Worm (Caenorhabditis elegans): ENCODE data around the gene mdt-10.

mdt-10 gene

DNA sequence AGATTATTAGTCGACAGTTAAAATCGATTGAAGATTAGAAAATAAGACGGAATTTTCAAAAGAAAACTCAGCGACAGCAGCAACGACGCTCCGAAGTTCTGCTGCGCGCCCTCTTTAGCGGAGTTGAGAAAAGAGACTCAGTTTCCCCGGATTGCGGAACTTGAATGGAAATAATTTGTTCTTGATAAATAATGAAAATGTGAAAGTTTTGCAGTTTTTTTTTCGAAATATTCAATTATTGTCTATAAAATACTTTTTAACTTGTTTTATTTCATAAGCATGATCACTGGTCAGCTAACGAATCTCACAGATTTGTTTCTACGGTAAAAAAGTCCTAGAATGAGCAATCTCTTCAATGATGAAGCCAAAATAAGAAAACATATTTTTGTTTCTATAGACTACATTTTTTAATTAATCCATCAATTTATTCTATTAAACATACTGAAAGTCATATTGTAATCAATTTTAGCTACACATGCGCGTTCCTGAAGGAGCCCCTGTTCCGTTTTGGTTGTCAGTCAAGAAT lies 2.7 kb upstream of the mdt-10 start, which contains the start of the genes cec-3 and T09A5.15 (continued):
- TF ChIP-seq dve-1 (tag; optimal IDR thresholded peaks at IDR 0.05) = no peak
- TF ChIP-seq odd-2 (tag; optimal IDR thresholded peaks at IDR 0.05) = no peak
- no peak for TF ChIP-seq mec-3 (tag; optimal IDR thresholded peaks at IDR 0.05; ENCODE audit: borderline replicate concordance)
- TF ChIP-seq sox-2 (GFP tag; IDR thresholded peaks at IDR 0.05) = no peak
- no peak for TF ChIP-seq C38D4.7 (GFP tag; optimal IDR thresholded peaks at IDR 0.05)
- TF ChIP-seq F13H6.1 (tag; optimal IDR thresholded peaks at IDR 0.05) = peak; percentile 27
- TF ChIP-seq C08G9.2 (tag; optimal IDR thresholded peaks at IDR 0.05) = peak; percentile 69
- TF ChIP-seq unc-86 (tag; optimal IDR thresholded peaks at IDR 0.05) = no peak
- TF ChIP-seq ceh-9 (tag; optimal IDR thresholded peaks at IDR 0.05) = no peak
- no peak for TF ChIP-seq hlh-30 (tag; optimal IDR thresholded peaks at IDR 0.05; ENCODE audit: insufficient read depth)
- no peak for TF ChIP-seq K09A11.1 (tag; optimal IDR thresholded peaks at IDR 0.05; ENCODE audit: insufficient read depth)
- TF ChIP-seq ceh-24 (tag; optimal IDR thresholded peaks at IDR 0.05) = no peak
- TF ChIP-seq unc-42 (tag; optimal IDR thresholded peaks at IDR 0.05) = peak; percentile 41
- peak; percentile 38 for TF ChIP-seq ceh-14 (tag; optimal IDR thresholded peaks at IDR 0.05)
- TF ChIP-seq ceh-2 (tag; optimal IDR thresholded peaks at IDR 0.05) = peak; percentile 65

DNA sequence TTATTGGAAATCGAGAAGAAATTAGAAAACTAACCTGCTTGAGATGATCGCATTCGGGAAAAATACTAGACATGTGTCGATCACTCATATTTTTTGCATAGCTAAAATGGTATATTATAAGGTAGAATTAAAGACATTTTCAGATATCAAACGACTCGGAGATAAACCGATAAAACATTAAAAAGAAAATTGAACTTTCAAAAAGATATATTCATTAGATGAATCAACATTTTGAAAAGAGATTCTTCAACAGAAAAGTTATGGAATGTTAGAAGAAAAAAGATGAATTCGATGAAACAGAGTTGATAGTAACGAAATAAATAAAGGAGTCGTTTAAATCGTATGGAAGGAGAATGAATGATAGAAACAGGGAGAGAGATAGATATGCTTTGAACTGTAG lies 777 bp upstream of the mdt-10 start, which contains the start of gene mdmh-35:
mdmh-35 (minus strand) TSS at position 101 of the 400 bp plus-strand sequence.
- no peak for TF ChIP-seq odd-2 (tag; optimal IDR thresholded peaks at IDR 0.05)
- TF ChIP-seq ztf-16 (tag; optimal IDR thresholded peaks at IDR 0.05) = no peak
- no peak for TF ChIP-seq elt-2 (tag; optimal IDR thresholded peaks at IDR 0.05)
- TF ChIP-seq sdc-2 (tag; optimal IDR thresholded peaks at IDR 0.05) = no peak
- no peak for TF ChIP-seq nfya-1 (tag; optimal IDR thresholded peaks at IDR 0.05)
- TF ChIP-seq fkh-6 (tag; optimal IDR thresholded peaks at IDR 0.05) = no peak
- TF ChIP-seq pha-2 (tag; optimal IDR thresholded peaks at IDR 0.05) = no peak

DNA sequence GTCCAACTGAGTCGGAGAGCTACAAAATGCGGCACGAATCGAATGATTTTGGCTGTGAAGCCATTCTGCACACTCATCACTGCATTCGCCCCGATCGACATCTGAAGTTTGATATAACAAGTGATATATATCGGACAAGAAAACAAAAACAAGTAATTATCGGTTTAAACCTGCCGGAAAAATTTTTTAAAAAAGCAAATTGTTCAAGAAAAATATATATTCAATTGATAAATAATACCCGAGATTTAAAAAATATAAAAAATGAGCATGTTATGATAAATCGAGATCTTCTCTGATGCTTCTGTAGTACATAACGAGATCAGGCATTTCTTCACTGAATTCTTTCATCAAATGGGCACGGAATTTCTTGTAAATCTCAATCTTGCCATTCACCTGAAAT lies 1.2 kb downstream of the mdt-10 start, which contains the start of gene T09A5.5:
T09A5.5 (minus strand) TSS at position 101 of the 400 bp plus-strand sequence.
- TF ChIP-seq elt-4 (tag; optimal IDR thresholded peaks at IDR 0.05) (no peak), zip-5 (tag; optimal IDR thresholded peaks at IDR 0.05) (no peak), ref-2 (tag; optimal IDR thresholded peaks at IDR 0.05) (no peak), npax-4 (tag; optimal IDR thresholded peaks at IDR 0.05) (no peak), pax-1 (tag; optimal IDR thresholded peaks at IDR 0.05) (no peak), ceh-18 (tag; optimal IDR thresholded peaks at IDR 0.05) (no peak), K02D7.2 (tag; optimal IDR thresholded peaks at IDR 0.05) (no peak), hlh-8 (tag; optimal IDR thresholded peaks at IDR 0.05) (no peak), tbx-2 (tag; optimal IDR thresholded peaks at IDR 0.05) (no peak), dve-1 (tag; optimal IDR thresholded peaks at IDR 0.05) (no peak)

DNA sequence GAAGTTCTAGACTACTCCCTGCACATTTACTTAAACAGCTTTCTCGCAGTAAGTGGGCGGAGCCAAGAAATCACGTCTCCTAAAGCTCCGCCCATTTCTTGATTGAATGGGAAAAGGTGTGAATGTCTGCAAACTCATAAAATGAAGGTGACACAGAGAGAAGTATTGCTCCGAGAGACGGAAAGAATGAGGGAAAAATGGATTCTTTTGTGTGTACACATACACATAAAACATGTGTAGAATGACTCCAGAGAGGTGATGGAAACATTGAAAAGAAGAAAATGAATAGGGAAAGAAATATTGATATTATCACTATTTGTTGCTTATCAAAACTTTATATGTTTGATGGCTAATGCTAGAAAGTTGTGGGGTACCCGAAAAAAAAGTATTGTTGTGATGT lies 3.4 kb downstream of the mdt-10 start:
- no peak for TF ChIP-seq K02D7.2 (tag; optimal IDR thresholded peaks at IDR 0.05)
- TF ChIP-seq nfya-1 (tag; optimal IDR thresholded peaks at IDR 0.05) = no peak
- TF ChIP-seq ceh-45 (GFP tag; IDR thresholded peaks at IDR 0.05) = no peak
- TF ChIP-seq eyg-1 (tag; optimal IDR thresholded peaks at IDR 0.05) = no peak
- TF ChIP-seq C38D4.7 (GFP tag; optimal IDR thresholded peaks at IDR 0.05) = no peak
- TF ChIP-seq Y22D7AL.16 (tag; optimal IDR thresholded peaks at IDR 0.05) = no peak
- TF ChIP-seq ttx-3 (tag; optimal IDR thresholded peaks at IDR 0.05) = no peak
- peak; percentile 3 for TF ChIP-seq ceh-14 (tag; optimal IDR thresholded peaks at IDR 0.05)

DNA sequence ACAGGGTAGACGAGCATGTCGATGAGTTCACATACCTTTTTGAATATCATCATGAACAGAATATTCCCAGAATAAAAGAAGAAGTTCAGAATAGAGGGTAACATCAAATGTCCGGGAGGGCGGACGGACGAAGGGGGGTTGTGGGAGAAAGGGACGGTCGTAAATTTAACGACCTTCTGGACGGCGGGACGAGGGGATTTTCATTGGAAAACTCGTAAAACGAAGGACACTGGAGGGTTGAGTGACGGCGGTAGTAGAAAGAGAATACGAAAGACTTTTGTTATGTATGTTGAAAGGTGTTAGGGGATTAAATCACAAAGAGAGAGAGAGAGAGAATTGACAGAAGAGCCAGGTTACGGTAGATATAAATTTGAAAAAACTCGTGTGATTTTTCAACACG lies 4.3 kb downstream of the mdt-10 start:
- TF ChIP-seq rnt-1 (tag; optimal IDR thresholded peaks at IDR 0.05) (peak; percentile 7), elt-4 (tag; optimal IDR thresholded peaks at IDR 0.05) (no peak)

All from whole organism, late embryonic.